Worm (Caenorhabditis elegans): ENCODE measurements around the gene tsct-1.

DNA sequence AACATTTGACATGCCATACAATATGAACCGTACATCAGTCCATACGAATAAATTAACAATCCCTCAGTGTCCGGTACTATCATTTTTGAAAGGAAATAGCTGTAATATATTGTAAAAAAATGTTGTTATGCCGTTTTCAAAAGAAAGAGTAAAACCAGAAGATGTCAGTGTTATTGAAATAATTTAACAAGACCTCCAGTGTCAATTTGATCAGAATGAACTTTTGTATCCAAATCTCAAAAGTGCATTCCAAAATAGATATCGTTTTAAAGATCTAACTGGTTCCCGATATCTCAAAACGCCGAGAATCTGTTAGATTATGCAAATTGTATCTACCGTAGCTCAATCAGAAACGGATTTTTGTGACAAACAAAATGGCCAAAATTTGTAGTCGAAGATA, 27.7 kb downstream of the tsct-1 start, which contains the start of gene odr-7:
- TF ChIP-seq him-1 (tag; optimal IDR thresholded peaks at IDR 0.05) (no peak), W03F9.2 (tag; optimal IDR thresholded peaks at IDR 0.05) (no peak)

Measured in whole organism, L4/young adult.